Worm (Caenorhabditis elegans) whole organism, L1 larva: ENCODE measurements around the gene gcy-1.

Experiments
- C04F5.9 ChIP-seq: sonication (generic microtip); optimal IDR thresholded peaks from 2 replicates; lab custom pipeline; 2016; ENCODE audit warnings: missing genetic modification characterization, missing compliant biosample characterization
- C16A3.4 ChIP-seq: fragments of 150-350 bp; optimal IDR thresholded peaks from 2 replicates; lab custom pipeline; 2014; ENCODE audit warnings: missing biosample characterization, missing genetic modification characterization
- Y116A8C.19 ChIP-seq: sonication (generic microtip); optimal IDR thresholded peaks from 2 replicates; lab custom pipeline; 2016; ENCODE audit warnings: missing compliant biosample characterization, missing genetic modification characterization, borderline replicate concordance
- aly-2 ChIP-seq: fragments of 150-350 bp; optimal IDR thresholded peaks from 2 replicates; lab custom pipeline; 2014; ENCODE audit warnings: missing biosample characterization, missing genetic modification characterization
- blmp-1 ChIP-seq: fragments of 150-350 bp; optimal IDR thresholded peaks from 2 replicates; lab custom pipeline; 2014; ENCODE audit warnings: missing biosample characterization, missing genetic modification characterization
- ceh-8 ChIP-seq: fragments of 200-800 bp; sonication (Bioruptor generic); optimal IDR thresholded peaks from 2 replicates; lab custom pipeline; 2018; ENCODE audit warnings: mild to moderate bottlenecking, missing genetic modification characterization, moderate library complexity, missing compliant biosample characterization
- ceh-82 ChIP-seq, 3 experiments: fragments of 150-350 bp in 1 of 3; sonication (generic microtip) in 2 of 3; optimal IDR thresholded peaks; 2 replicates each; lab custom pipeline; 2014 to 2017; ENCODE audit warnings: missing biosample characterization in 3 of 3, missing genetic modification characterization in 3 of 3
- ceh-88 ChIP-seq: fragments of 200-800 bp; sonication (Bioruptor generic); IDR thresholded peaks from 2 replicates; pipeline ENCODE4 v1.3.6; 2022; ENCODE audit warnings: missing genetic modification characterization, missing compliant biosample characterization
- dpl-1 ChIP-seq, 3 experiments: fragments of 150-350 bp in 2 of 3; sonication (generic microtip) in 1 of 3; optimal IDR thresholded peaks; 2 replicates each; lab custom pipeline; 2014 to 2017; ENCODE audit warnings: missing biosample characterization in 3 of 3, missing genetic modification characterization in 3 of 3, missing genetic modification reagents in 3 of 3
- efl-1 ChIP-seq, 4 experiments: fragments of 150-350 bp; optimal IDR thresholded peaks in 3 of 4; peaks in 1 of 4; 1 replicate in 1 of 4; 2 replicates in 3 of 4; lab custom pipeline; 2014; ENCODE audit warnings: missing biosample characterization in 2 of 4, missing genetic modification characterization in 2 of 4, missing genetic modification reagents in 2 of 4
- efl-3 ChIP-seq: fragments of 200-800 bp; sonication (Bioruptor generic); optimal IDR thresholded peaks from 2 replicates; lab custom pipeline; 2018; ENCODE audit warnings: mild to moderate bottlenecking, missing genetic modification characterization, missing compliant biosample characterization
- egl-13 ChIP-seq: sonication (generic microtip); optimal IDR thresholded peaks from 2 replicates; lab custom pipeline; 2016; ENCODE audit warnings: missing genotype, missing genetic modification reagents, missing genetic modification characterization, missing compliant biosample characterization
- elt-2 ChIP-seq: sonication (generic microtip); optimal IDR thresholded peaks from 2 replicates; lab custom pipeline; 2016; ENCODE audit warnings: missing genetic modification characterization, mild to moderate bottlenecking, inconsistent platforms, missing compliant biosample characterization, missing genetic modification reagents
- elt-3 ChIP-seq, 6 experiments: fragments of 150-350 bp in 1 of 6; sonication (generic microtip); optimal IDR thresholded peaks; 2 replicates each; lab custom pipeline; 2017 to 2018; ENCODE audit warnings: missing biosample characterization in 6 of 6, missing genetic modification characterization in 6 of 6, inconsistent platforms in 1 of 6
- fkh-10 ChIP-seq: sonication (generic microtip); optimal IDR thresholded peaks from 2 replicates; lab custom pipeline; 2017; ENCODE audit warnings: missing biosample characterization, missing genetic modification reagents, missing genetic modification characterization
- fkh-4 ChIP-seq: sonication (generic microtip); optimal IDR thresholded peaks from 2 replicates; lab custom pipeline; 2016; ENCODE audit warnings: missing compliant biosample characterization, missing genetic modification characterization, borderline replicate concordance
- hlh-17 ChIP-seq: fragments of 200-800 bp; sonication (Bioruptor generic); optimal IDR thresholded peaks from 2 replicates; lab custom pipeline; 2018; ENCODE audit warnings: missing genetic modification characterization, mild to moderate bottlenecking, missing compliant biosample characterization, moderate library complexity, borderline replicate concordance
- isw-1 ChIP-seq: fragments of 200-800 bp; sonication (Bioruptor generic); IDR thresholded peaks from 2 replicates; pipeline ENCODE4 v1.3.6; 2022; ENCODE audit warnings: missing genetic modification characterization, missing compliant biosample characterization
- jun-1 ChIP-seq: fragments of 150-350 bp; optimal IDR thresholded peaks from 2 replicates; lab custom pipeline; 2014; ENCODE audit warnings: missing biosample characterization, missing genetic modification reagents, missing genetic modification characterization
- lin-13 ChIP-seq: fragments of 150-350 bp; optimal IDR thresholded peaks from 2 replicates; lab custom pipeline; 2014; ENCODE audit warnings: missing biosample characterization, missing genetic modification reagents, missing genetic modification characterization
- lin-15B ChIP-seq: fragments of 150-350 bp; sonication (generic microtip); optimal IDR thresholded peaks from 3 replicates; lab custom pipeline; 2014; ENCODE audit warnings: missing biosample characterization, missing genetic modification characterization
- lin-35 ChIP-seq, 2 experiments: fragments of 150-350 bp; optimal IDR thresholded peaks; 2 replicates each; lab custom pipeline; 2014; ENCODE audit warnings: missing biosample characterization in 2 of 2, missing genetic modification characterization in 2 of 2, missing genetic modification reagents in 2 of 2
- lin-39 ChIP-seq: fragments of 150-350 bp; optimal IDR thresholded peaks from 2 replicates; lab custom pipeline; 2014; ENCODE audit warnings: missing biosample characterization, missing genetic modification reagents, missing genetic modification characterization
- lsy-2 ChIP-seq, 2 experiments: fragments of 150-350 bp; optimal IDR thresholded peaks; 2 replicates each; lab custom pipeline; 2014; ENCODE audit warnings: missing biosample characterization in 2 of 2, missing genetic modification characterization in 2 of 2
- mab-9 ChIP-seq: fragments of 200-800 bp; sonication (Bioruptor generic); IDR thresholded peaks from 2 replicates; pipeline ENCODE4 v1.3.6; 2022; ENCODE audit warnings: missing genetic modification reagents, missing genetic modification characterization, missing compliant biosample characterization
- nhr-11 ChIP-seq: fragments of 150-350 bp; optimal IDR thresholded peaks from 2 replicates; lab custom pipeline; 2014; ENCODE audit warnings: missing biosample characterization, missing genetic modification characterization
- nhr-12 ChIP-seq: sonication (generic microtip); optimal IDR thresholded peaks from 2 replicates; lab custom pipeline; 2017; ENCODE audit warnings: missing biosample characterization, missing genetic modification characterization
- nhr-19 ChIP-seq: fragments of 200-800 bp; sonication (Bioruptor generic); conservative IDR thresholded peaks from 2 replicates; pipeline ENCODE4 v1.3.6; 2022; ENCODE audit warnings: missing genetic modification characterization, missing compliant biosample characterization
- nhr-20 ChIP-seq: sonication (generic microtip); optimal IDR thresholded peaks from 2 replicates; lab custom pipeline; 2016; ENCODE audit warnings: mild to moderate bottlenecking, missing genetic modification characterization, missing compliant biosample characterization
- nhr-237 ChIP-seq: fragments of 150-350 bp; optimal IDR thresholded peaks from 2 replicates; lab custom pipeline; 2014; ENCODE audit warnings: missing biosample characterization, missing genetic modification characterization
- nhr-28 ChIP-seq: fragments of 150-350 bp; optimal IDR thresholded peaks from 2 replicates; lab custom pipeline; 2014; ENCODE audit warnings: missing biosample characterization, missing genetic modification characterization
- nhr-71 ChIP-seq: sonication (generic microtip); optimal IDR thresholded peaks from 2 replicates; lab custom pipeline; 2016; ENCODE audit warnings: mild to moderate bottlenecking, missing genetic modification characterization, moderate library complexity, missing compliant biosample characterization
- nhr-76 ChIP-seq: sonication (generic microtip); optimal IDR thresholded peaks from 2 replicates; lab custom pipeline; 2017; ENCODE audit warnings: missing biosample characterization, missing genetic modification characterization
- nhr-84 ChIP-seq: sonication (generic microtip); optimal IDR thresholded peaks from 2 replicates; lab custom pipeline; 2017; ENCODE audit warnings: missing biosample characterization, missing genetic modification characterization
- pax-3 ChIP-seq: fragments of 200-800 bp; sonication (Bioruptor generic); optimal IDR thresholded peaks from 2 replicates; lab custom pipeline; 2018; ENCODE audit warnings: mild to moderate bottlenecking, missing genetic modification characterization, moderate library complexity, missing compliant biosample characterization
- skn-1 ChIP-seq: fragments of 150-350 bp; optimal IDR thresholded peaks from 2 replicates; lab custom pipeline; 2014; ENCODE audit warnings: missing biosample characterization, missing genetic modification characterization
- snpc-4 ChIP-seq: fragments of 150-350 bp; optimal IDR thresholded peaks from 2 replicates; lab custom pipeline; 2014; ENCODE audit warnings: missing biosample characterization, missing genetic modification characterization
- snu-23 ChIP-seq: sonication (generic microtip); optimal IDR thresholded peaks from 2 replicates; lab custom pipeline; 2016; ENCODE audit warnings: missing genetic modification characterization, missing compliant biosample characterization
- sox-4 ChIP-seq: sonication (generic microtip); optimal IDR thresholded peaks from 2 replicates; lab custom pipeline; 2016; ENCODE audit warnings: missing genetic modification characterization, missing compliant biosample characterization
- sptf-1 ChIP-seq: fragments of 150-350 bp; optimal IDR thresholded peaks from 2 replicates; lab custom pipeline; 2014; ENCODE audit warnings: missing biosample characterization, missing genetic modification characterization
- tlp-1 ChIP-seq: fragments of 150-350 bp; optimal IDR thresholded peaks from 2 replicates; lab custom pipeline; 2014; ENCODE audit warnings: missing biosample characterization, missing genetic modification characterization
- unc-62 ChIP-seq: fragments of 150-350 bp; optimal IDR thresholded peaks from 2 replicates; lab custom pipeline; 2014; ENCODE audit warnings: missing biosample characterization, missing genetic modification reagents, missing genetic modification characterization
- unc-98 ChIP-seq: fragments of 200-800 bp; sonication (Bioruptor generic); IDR thresholded peaks from 2 replicates; pipeline ENCODE4 v1.3.6; 2022; ENCODE audit warnings: missing genetic modification characterization, missing compliant biosample characterization
- zag-1 ChIP-seq: fragments of 150-350 bp; optimal IDR thresholded peaks from 2 replicates; lab custom pipeline; 2014; ENCODE audit warnings: missing biosample characterization, missing genetic modification characterization
- zip-4 ChIP-seq: fragments of 200-800 bp; sonication (Bioruptor generic); optimal IDR thresholded peaks from 2 replicates; lab custom pipeline; 2018; ENCODE audit warnings: mild to moderate bottlenecking, missing genetic modification characterization, moderate library complexity, missing compliant biosample characterization

The gcy-1 gene

DNA sequence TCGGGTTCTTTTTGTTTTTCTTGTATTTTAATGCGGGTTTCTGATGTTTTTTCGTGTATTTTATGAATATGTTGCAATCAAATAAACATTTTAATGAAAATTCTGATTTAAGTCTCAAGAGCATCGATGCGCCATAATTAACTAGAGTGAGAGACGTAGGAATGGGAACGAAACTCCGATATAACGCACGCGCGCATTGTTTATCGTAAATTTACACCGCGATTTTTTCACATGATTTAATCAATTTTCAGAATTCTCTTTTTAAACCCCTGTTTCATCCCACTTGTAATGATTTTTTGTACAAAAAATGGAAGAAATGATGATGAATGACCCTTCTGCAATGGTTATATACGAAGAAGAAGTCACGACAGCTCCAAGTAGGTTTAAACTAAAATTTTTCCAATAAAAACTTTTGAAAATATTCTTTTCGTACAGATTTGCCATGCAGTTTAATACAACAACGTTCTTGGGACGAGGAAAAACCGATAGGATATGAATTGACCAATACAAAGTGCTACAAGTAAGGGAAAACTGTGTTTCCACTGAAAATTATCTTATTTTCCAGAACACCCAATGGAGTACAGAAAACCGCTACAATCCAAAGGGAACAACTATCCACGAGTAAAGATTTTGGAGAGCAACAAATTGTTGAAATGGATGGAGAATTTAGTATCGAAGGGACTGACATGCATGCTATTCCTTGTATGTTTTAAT, 40.9 kb upstream of the gcy-1 start, which contains the start of gene zfp-2:
zfp-2 (plus strand) TSS at position 214 of the 714 bp plus-strand sequence.
- no peak for TF ChIP-seq hlh-17 (GFP tag; lab: Kevin White, UChicago)
- TF ChIP-seq egl-13: no peak
- peak; percentile 21 for TF ChIP-seq blmp-1 (tag; lab: Kevin White, UChicago)
- TF ChIP-seq ceh-82 (tag; optimal IDR thresholded peaks at IDR 0.05; lab: Kevin White, UChicago): peak in 1 of 3 experiments; percentile 0
- peak; percentile 26 for TF ChIP-seq snu-23 (GFP tag; lab: Kevin White, UChicago)
- TF ChIP-seq nhr-20: peak; percentile 5
- TF ChIP-seq nhr-11 (tag; lab: Kevin White, UChicago): no peak
- TF ChIP-seq lin-35 (GFP tag; optimal IDR thresholded peaks at IDR 0.05; lab: Kevin White, UChicago): peak; percentile 26 to 37
- TF ChIP-seq efl-3: no peak
- peak; percentile 31 to 43 for TF ChIP-seq efl-1 (optimal IDR thresholded peaks at IDR 0.05; lab: Kevin White, UChicago)
- peak; percentile 31 to 89 for TF ChIP-seq efl-1 (GFP tag; optimal IDR thresholded peaks at IDR 0.05 in 1 of 2; lab: Kevin White, UChicago)
- TF ChIP-seq dpl-1 (GFP tag; optimal IDR thresholded peaks at IDR 0.05; lab: Kevin White, UChicago): peak in 2 of 3 experiments; percentile 5 to 44
- peak; percentile 3 for TF ChIP-seq nhr-71 (tag; lab: Kevin White, UChicago)
- peak; percentile 12 to 57 for TF ChIP-seq lsy-2 (tag; optimal IDR thresholded peaks at IDR 0.05; lab: Kevin White, UChicago)
- TF ChIP-seq, all 84 proteins: peak for 9

DNA sequence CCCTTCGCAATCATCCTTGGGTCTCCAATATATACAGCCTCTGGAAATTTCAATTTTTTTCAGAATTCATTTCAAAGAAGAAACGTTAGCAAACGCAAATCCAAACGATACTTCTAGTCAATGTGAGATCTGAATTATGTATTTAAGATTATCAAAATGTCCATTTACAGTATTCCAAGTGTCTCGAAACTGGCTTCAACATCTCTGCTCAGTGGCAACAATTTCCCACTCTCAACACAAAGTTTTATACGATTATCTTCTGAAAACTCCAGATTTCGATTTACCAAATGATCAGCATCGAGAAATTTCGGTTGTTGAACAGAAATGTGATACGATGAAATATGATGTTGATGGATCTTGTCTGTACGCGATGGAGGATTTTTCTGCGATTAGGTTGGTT, 39.8 kb upstream of the gcy-1 start:
- no peak for TF ChIP-seq zag-1
- no peak for TF ChIP-seq lin-15B (tag; lab: Kevin White, UChicago)
- TF ChIP-seq egl-13: no peak
- no peak for TF ChIP-seq blmp-1 (tag; lab: Kevin White, UChicago)
- no peak for TF ChIP-seq fkh-10 (GFP tag; lab: Kevin White, UChicago)
- TF ChIP-seq snu-23 (GFP tag; lab: Kevin White, UChicago): no peak
- no peak for TF ChIP-seq lin-39 (tag; lab: Kevin White, UChicago)
- TF ChIP-seq ceh-88 (GFP tag; lab: Robert Waterston, UW): no peak
- TF ChIP-seq C04F5.9: no peak
- TF ChIP-seq aly-2 (tag; lab: Kevin White, UChicago): no peak
- TF ChIP-seq nhr-71 (tag; lab: Kevin White, UChicago): no peak
- TF ChIP-seq nhr-12 (tag; lab: Kevin White, UChicago): no peak

ce11 chrII:9554925-9555553, 38.3 kb upstream of the gcy-1 start, which contains the start of gene F35H8.2:
F35H8.2 (plus strand) TSS chrII:9555503.
- TF ChIP-seq unc-98 (GFP tag; lab: Robert Waterston, UW) (no peak), nhr-12 (tag; lab: Kevin White, UChicago) (no peak), zip-4 (GFP tag; lab: Kevin White, UChicago) (no peak), tlp-1 (no peak), fkh-4 (tag; lab: Kevin White, UChicago) (no peak), mab-9 (GFP tag; lab: Robert Waterston, UW) (no peak), jun-1 (no peak), sptf-1 (tag; lab: Kevin White, UChicago) (no peak), nhr-84 (tag; lab: Kevin White, UChicago) (no peak), nhr-76 (tag; lab: Kevin White, UChicago) (no peak), snpc-4 (no peak), efl-1 (optimal IDR thresholded peaks at IDR 0.05; lab: Kevin White, UChicago) (no peak), efl-1 (GFP tag; optimal IDR thresholded peaks at IDR 0.05 in 1 of 2; lab: Kevin White, UChicago) (no peak), ceh-8 (no peak), nhr-28 (tag; lab: Kevin White, UChicago) (no peak), lin-15B (tag; lab: Kevin White, UChicago) (no peak), sox-4 (tag; lab: Kevin White, UChicago) (no peak), nhr-19 (GFP tag; lab: Robert Waterston, UW) (no peak), skn-1 (no peak), nhr-237 (tag; lab: Kevin White, UChicago) (no peak), blmp-1 (tag; lab: Kevin White, UChicago) (peak; percentile 79), lsy-2 (tag; optimal IDR thresholded peaks at IDR 0.05; lab: Kevin White, UChicago) (no peak), nhr-20 (peak; percentile 9), dpl-1 (GFP tag; optimal IDR thresholded peaks at IDR 0.05; lab: Kevin White, UChicago) (no peak), Y116A8C.19 (tag; lab: Kevin White, UChicago) (no peak), pax-3 (tag; lab: Kevin White, UChicago) (no peak), elt-3 (tag; optimal IDR thresholded peaks at IDR 0.05; lab: Kevin White, UChicago) (peak in 1 of 6 experiments; percentile 29), C16A3.4 (no peak), isw-1 (GFP tag; lab: Robert Waterston, UW) (no peak), unc-62 (no peak), lin-13 (GFP tag; lab: Kevin White, UChicago) (no peak), elt-2 (tag; lab: Kevin White, UChicago) (no peak)
